Worm (Caenorhabditis elegans) whole organism, early embryonic: ENCODE results near the gene dpy-27.
A peak's percentile ranks its signal among the peaks of the same experiment; 100 is the strongest.
"Not testable (repeated sequence)": the region's sequence is repeated elsewhere in the genome, so short reads cannot be mapped to it uniquely, and the experiment has no call there.

Source experiments
- B0310.2 ChIP-seq: sonication (generic microtip); optimal IDR thresholded peaks from 2 replicates; lab custom pipeline; 2016; ENCODE audit warnings: mild to moderate bottlenecking, missing genetic modification characterization, missing compliant biosample characterization
- F13C5.2 ChIP-seq: sonication (generic microtip); optimal IDR thresholded peaks from 2 replicates; lab custom pipeline; 2017; ENCODE audit warnings: mild to moderate bottlenecking, missing genetic modification characterization, inconsistent platforms, missing compliant biosample characterization
- aly-1 ChIP-seq: sonication (generic microtip); optimal IDR thresholded peaks from 2 replicates; lab custom pipeline; 2016; ENCODE audit warnings: missing genetic modification characterization, missing compliant biosample characterization
- ama-1 ChIP-seq: fragments of 150-350 bp; optimal IDR thresholded peaks from 2 replicates; lab custom pipeline; 2014
- ceh-13 ChIP-seq: fragments of 200-800 bp; sonication (Bioruptor generic); optimal IDR thresholded peaks from 2 replicates; lab custom pipeline; 2018; ENCODE audit warnings: mild to moderate bottlenecking, missing genetic modification characterization, missing compliant biosample characterization
- ceh-36 ChIP-seq: sonication (generic microtip); optimal IDR thresholded peaks from 2 replicates; lab custom pipeline; 2016; ENCODE audit warnings: missing genetic modification characterization, inconsistent platforms, missing compliant biosample characterization
- ets-7 ChIP-seq: sonication (generic microtip); optimal IDR thresholded peaks from 2 replicates; lab custom pipeline; 2016; ENCODE audit warnings: missing genotype, missing genetic modification characterization, missing compliant biosample characterization
- flt-1 ChIP-seq: fragments of 200-800 bp; sonication (Bioruptor generic); IDR thresholded peaks from 2 replicates; pipeline ENCODE4 v1.3.6; 2022; ENCODE audit warnings: missing genetic modification characterization, missing compliant biosample characterization
- hmbx-1 ChIP-seq: sonication (generic microtip); optimal IDR thresholded peaks from 2 replicates; lab custom pipeline; 2016; ENCODE audit warnings: mild to moderate bottlenecking, missing genetic modification characterization, missing compliant biosample characterization
- hmg-4 ChIP-seq: fragments of 200-800 bp; sonication (Bioruptor generic); optimal IDR thresholded peaks from 2 replicates; lab custom pipeline; 2018; ENCODE audit warnings: mild to moderate bottlenecking, missing genetic modification characterization, missing compliant biosample characterization
- hnd-1 ChIP-seq: sonication (generic microtip); optimal IDR thresholded peaks from 2 replicates; lab custom pipeline; 2016; ENCODE audit warnings: missing genetic modification characterization, missing compliant biosample characterization
- pes-1 ChIP-seq: fragments of 200-800 bp; sonication (Bioruptor generic); IDR thresholded peaks from 2 replicates; pipeline ENCODE4 v1.3.6; 2022; ENCODE audit warnings: missing genetic modification reagents, missing genetic modification characterization, missing compliant biosample characterization
- scrt-1 ChIP-seq: fragments of 200-800 bp; sonication (Bioruptor generic); IDR thresholded peaks from 2 replicates; pipeline ENCODE4 v1.3.6; 2022; ENCODE audit warnings: missing genetic modification characterization, missing compliant biosample characterization
- sea-1 ChIP-seq: fragments of 200-800 bp; sonication (Bioruptor generic); conservative IDR thresholded peaks from 2 replicates; pipeline ENCODE4 v1.3.6; 2022; ENCODE audit warnings: missing genetic modification characterization, missing compliant biosample characterization
- tbx-11 ChIP-seq: fragments of 200-800 bp; sonication (Bioruptor generic); IDR thresholded peaks from 2 replicates; pipeline ENCODE4 v1.3.6; 2022; ENCODE audit warnings: missing genetic modification characterization, missing compliant biosample characterization
- tbx-37 ChIP-seq: fragments of 200-800 bp; sonication (Bioruptor generic); conservative IDR thresholded peaks from 2 replicates; pipeline ENCODE4 v1.3.6; 2022; ENCODE audit warnings: missing genetic modification reagents, missing genetic modification characterization, missing compliant biosample characterization
- tra-4 ChIP-seq: sonication (generic microtip); optimal IDR thresholded peaks from 2 replicates; lab custom pipeline; 2017; ENCODE audit warnings: missing genetic modification characterization, missing compliant biosample characterization

Gene dpy-27

DNA sequence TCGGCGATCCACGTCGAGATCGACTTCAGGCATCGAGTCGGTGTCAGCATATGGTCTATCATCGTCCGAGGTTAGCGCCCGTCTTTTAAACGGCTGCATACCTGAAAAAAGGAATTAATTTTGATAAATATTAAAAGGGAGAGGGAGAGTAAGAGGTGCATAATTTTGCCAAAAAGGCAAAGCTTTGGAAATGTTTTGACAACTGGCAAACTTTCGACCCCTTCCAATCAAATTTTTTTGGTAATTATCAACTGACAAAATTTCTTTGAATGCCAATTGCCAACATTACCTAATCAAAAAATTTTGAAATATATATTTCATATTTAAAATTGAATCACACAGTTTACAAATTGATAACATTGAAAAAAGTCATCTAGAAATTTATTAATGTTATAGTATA is at the start of gene dpy-27:
TSS of gene dpy-27 (minus strand) at position 101 of the 400 bp plus-strand sequence.
- TF ChIP-seq ceh-36 (no peak), flt-1 (GFP tag; lab: Robert Waterston, UW) (no peak), hnd-1 (no peak), scrt-1 (no peak), aly-1 (no peak), hmg-4 (GFP tag; lab: Kevin White, UChicago) (no peak), hmbx-1 (no peak), tbx-37 (no peak), ama-1 (lab: Kevin White, UChicago) (no peak), F13C5.2 (no peak), B0310.2 (no peak), ets-7 (tag; lab: Kevin White, UChicago) (no peak), pes-1 (GFP tag; lab: Robert Waterston, UW) (no peak)

DNA sequence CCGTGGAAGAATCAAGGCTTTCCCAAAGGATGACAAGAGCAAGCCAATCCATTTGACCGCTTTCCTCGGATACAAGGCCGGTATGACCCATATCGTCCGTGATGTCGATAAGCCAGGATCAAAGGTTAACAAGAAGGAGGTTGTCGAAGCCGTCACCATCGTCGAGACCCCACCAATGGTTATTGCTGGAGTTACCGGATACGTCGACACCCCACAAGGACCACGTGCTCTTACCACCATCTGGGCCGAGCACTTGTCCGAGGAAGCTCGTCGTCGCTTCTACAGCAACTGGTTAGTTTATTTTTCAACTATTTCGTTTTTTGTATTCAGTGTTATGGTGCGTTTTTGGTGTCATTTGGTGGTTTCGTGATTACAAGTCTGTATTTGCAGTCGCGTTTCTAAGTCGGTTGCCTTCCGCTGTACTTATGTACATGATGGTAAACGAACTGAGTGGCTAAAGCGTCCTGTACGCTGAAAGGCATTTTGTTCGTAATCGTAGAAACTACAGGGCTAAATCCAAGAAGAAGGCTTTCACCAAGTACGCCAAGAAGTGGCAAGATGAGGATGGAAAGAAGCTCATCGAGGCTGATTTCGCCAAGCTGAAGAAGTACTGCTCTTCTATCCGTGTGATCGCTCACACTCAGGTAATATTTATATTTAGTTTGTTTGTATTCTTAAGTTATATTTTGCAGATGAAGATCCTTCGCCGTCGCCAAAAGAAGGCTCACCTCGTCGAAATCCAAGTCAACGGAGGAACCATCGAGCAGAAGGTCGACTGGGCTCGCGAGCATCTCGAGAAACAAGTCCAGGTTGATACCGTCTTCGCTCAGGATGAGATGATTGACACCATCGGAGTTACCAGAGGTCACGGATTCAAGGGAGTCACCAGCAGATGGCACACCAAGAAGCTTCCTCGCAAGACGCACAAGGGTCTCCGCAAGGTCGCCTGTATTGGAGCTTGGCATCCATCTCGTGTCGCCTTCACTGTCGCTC is 48.8 kb upstream of the dpy-27 start:
- TF ChIP-seq flt-1 (GFP tag; lab: Robert Waterston, UW) = no peak
- no peak for TF ChIP-seq hnd-1
- no peak for TF ChIP-seq B0310.2
- TF ChIP-seq tbx-37 = no peak
- no peak for TF ChIP-seq scrt-1
- no peak for TF ChIP-seq sea-1 (GFP tag; lab: Robert Waterston, UW)

DNA sequence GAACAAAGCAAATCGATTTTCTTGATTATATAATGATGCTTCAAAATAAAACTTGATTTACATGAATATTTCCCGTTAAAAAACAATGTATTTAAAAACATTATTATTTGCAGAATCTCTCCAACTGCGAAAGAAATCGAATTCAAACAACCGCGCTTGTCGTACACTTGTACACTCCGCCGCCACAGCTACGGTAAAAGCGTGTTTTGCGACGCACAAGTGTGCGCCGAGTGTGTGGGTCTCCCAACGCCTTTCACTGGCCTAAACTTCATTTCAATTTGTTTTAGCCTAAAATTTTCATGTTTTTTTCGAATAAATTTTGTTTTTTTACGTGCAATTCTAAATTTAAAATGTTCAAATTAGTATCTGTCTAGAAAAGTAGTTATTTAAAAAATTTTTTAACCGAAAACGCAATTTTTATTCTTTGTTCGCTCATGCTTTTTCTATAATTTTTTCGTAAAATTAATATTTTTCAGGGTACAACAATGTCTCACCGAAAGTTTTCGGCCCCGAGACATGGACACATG is 48.0 kb upstream of the dpy-27 start, which contains the start of gene rpl-3:
TSS of gene rpl-3 (plus strand) at position 477 of the 527 bp plus-strand sequence.
- TF ChIP-seq hmg-4 (GFP tag; lab: Kevin White, UChicago) = peak; percentile 98
- TF ChIP-seq flt-1 (GFP tag; lab: Robert Waterston, UW) = peak; percentile 95
- TF ChIP-seq aly-1 = peak; percentile 68
- TF ChIP-seq ceh-13 (GFP tag; lab: Kevin White, UChicago) = peak; percentile 85
- TF ChIP-seq tra-4 (tag; lab: Kevin White, UChicago) = peak; percentile 96
- TF ChIP-seq tbx-11 (GFP tag; lab: Robert Waterston, UW) = peak; percentile 85
- TF ChIP-seq ceh-36 = peak; percentile 91
- TF ChIP-seq ama-1 (lab: Kevin White, UChicago) = no peak
- peak; percentile 90 for TF ChIP-seq scrt-1
- TF ChIP-seq hnd-1 = peak; percentile 80
- TF ChIP-seq hmbx-1 = peak; percentile 90
- peak; percentile 91 for TF ChIP-seq tbx-37
- TF ChIP-seq sea-1 (GFP tag; lab: Robert Waterston, UW) = peak; percentile 99
- TF ChIP-seq F13C5.2 = peak; percentile 100
- TF ChIP-seq ets-7 (tag; lab: Kevin White, UChicago) = peak; percentile 89
- TF ChIP-seq pes-1 (GFP tag; lab: Robert Waterston, UW) = peak; percentile 93
- TF ChIP-seq B0310.2 = peak; percentile 94

DNA sequence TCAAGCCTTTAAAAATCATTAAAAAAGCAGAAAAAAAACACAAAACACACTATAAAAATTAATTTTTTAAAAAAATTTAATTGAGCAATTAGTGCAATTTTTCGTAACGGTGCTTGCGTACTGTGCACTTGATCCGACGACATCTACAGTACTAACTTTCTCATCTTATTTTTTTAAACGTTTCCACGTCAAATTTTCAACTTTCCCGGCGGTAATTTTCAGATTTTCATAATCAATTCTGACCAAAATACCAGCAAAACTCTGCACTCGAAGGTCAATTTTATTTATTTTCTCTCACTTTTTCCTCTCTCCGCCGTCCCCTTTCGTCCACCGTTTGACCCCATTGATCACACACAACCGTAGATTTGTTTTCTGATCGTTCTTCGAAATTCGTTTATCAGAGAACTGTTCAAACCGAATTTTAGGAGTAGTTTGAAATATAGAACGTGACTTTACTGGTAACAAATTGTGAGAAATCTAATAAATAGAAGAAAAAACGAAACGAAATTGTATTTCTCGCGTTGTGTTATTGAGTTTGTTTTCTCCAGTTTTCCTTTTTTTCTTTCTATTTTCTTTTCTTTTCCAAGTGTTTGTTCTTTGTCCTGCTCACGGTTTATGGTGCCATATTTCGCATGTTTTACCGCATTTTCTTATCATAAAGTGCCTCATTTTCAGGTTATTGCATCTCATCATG is 44.5 kb upstream of the dpy-27 start, which contains the start of gene acs-19:
TSS of gene acs-19 (plus strand) at position 676 of the 694 bp plus-strand sequence.
- TF ChIP-seq tra-4 (tag; lab: Kevin White, UChicago) (no peak), ama-1 (lab: Kevin White, UChicago) (no peak), hmbx-1 (no peak), ceh-36 (no peak), hnd-1 (no peak), tbx-11 (GFP tag; lab: Robert Waterston, UW) (no peak), ets-7 (tag; lab: Kevin White, UChicago) (no peak), tbx-37 (no peak), aly-1 (no peak), scrt-1 (no peak), flt-1 (GFP tag; lab: Robert Waterston, UW) (no peak), pes-1 (GFP tag; lab: Robert Waterston, UW) (no peak), hmg-4 (GFP tag; lab: Kevin White, UChicago) (no peak), F13C5.2 (no peak), sea-1 (GFP tag; lab: Robert Waterston, UW) (no peak)

DNA sequence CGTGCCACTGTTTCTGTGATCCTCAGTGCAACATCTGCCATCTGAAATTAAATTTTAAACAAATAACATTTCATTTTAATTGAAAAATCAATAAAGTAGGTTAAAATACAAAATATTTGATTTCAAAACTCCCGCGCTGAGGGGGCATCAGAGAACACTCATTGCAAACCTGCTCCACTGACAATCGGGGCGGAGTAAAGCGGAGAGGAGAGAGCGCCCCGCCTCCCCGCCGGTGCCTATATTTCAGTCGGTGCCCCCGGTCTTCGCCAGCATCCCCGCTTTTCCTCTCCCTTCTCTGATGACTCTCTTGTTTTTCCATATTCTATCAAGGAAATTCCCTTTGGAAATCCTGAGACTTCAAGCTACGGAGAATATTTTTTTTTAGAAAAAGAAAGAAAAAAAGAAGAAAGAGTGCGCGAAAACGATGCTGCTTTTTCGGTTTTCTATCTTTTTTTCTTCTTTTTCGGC is 43.5 kb upstream of the dpy-27 start, which contains the start of gene brc-1:
TSS of gene brc-1 (minus strand) at position 51 of the 468 bp plus-strand sequence.
- no peak for TF ChIP-seq tbx-11 (GFP tag; lab: Robert Waterston, UW)
- peak; percentile 53 for TF ChIP-seq hmg-4 (GFP tag; lab: Kevin White, UChicago)
- peak; percentile 84 for TF ChIP-seq F13C5.2
- TF ChIP-seq sea-1 (GFP tag; lab: Robert Waterston, UW) = peak; percentile 48; the same call in 1 of the 2 replicates
- TF ChIP-seq B0310.2 = peak; percentile 31
- TF ChIP-seq flt-1 (GFP tag; lab: Robert Waterston, UW) = peak; percentile 32; the same call in 1 of the 2 replicates
- TF ChIP-seq ceh-13 (GFP tag; lab: Kevin White, UChicago) = no peak
- TF ChIP-seq pes-1 (GFP tag; lab: Robert Waterston, UW) = 0 out of 2 replicates have a peak, but pooled peaks have one; percentile 31

DNA sequence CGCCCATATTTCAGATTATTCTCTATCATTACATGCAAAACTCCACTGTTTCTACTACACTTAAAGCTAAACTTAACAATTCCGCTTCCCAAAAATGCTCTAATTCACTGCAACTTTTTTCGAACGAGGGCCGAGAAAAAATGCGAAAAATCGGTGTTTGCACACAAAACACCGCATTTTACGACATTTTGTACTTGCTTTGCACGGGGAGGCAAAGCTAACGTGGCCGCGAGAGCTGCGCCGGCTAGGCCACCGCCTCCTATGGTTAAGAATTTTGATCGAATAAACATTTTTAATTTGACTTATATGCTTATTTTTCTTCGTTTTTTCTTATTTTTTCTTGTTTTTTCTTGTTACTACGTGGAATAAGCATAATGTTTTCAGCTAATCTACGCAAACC is 35.4 kb upstream of the dpy-27 start:
- peak; percentile 63 for TF ChIP-seq tbx-37
- 0 out of 2 replicates have a peak, but pooled peaks have one; percentile 47 for TF ChIP-seq scrt-1

DNA sequence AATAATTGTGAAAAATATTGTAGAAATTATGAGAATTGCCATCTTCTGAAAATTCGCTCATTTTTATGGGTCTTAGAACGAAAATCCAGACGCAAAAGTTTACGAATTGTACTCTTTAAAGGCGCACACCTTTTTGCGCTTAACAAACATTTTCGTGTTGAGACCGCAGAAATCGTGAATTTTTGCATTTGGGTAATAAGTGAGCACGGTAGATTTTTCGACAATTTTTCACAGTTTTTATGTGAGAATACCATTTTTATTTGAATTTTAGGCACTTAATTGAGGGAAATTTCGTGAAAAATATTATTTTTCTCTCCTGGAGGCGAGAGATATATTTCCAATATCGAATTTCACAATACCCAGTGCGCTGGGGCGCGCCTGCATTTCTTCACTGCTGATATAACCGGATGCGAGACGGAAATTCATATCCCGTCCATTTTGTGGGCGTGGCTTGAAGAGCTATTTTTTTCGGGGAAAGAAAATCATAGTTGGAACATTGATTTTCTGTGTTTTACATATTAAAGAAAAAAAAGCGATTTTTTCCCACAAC is 32.6 kb upstream of the dpy-27 start, which contains the start of gene cyp-25A4:
TSS of gene cyp-25A4 (minus strand) at position 51 of the 550 bp plus-strand sequence.
- TF ChIP-seq hmbx-1; tra-4 (tag; lab: Kevin White, UChicago); flt-1 (GFP tag; lab: Robert Waterston, UW): not testable (repeated sequence)
